Fruit fly (Drosophila melanogaster) whole organism, embryonic: ENCODE measurements around the gene TTLL6B.

Experiments used
- Abd-B ChIP-seq: fragments of 200-800 bp; sonication (Bioruptor generic); optimal IDR thresholded peaks from 2 replicates; lab custom pipeline; 2018; ENCODE audit warnings: missing biosample characterization, mild to moderate bottlenecking, missing genetic modification characterization, moderate library complexity
- CG12071 ChIP-seq: fragments of 200-800 bp; sonication (Bioruptor generic); optimal IDR thresholded peaks from 3 replicates; lab custom pipeline; 2018; ENCODE audit warnings: missing biosample characterization, mild to moderate bottlenecking, missing genetic modification characterization
- CG12219 ChIP-seq: fragments of 200-800 bp; sonication (Bioruptor generic); optimal IDR thresholded peaks from 3 replicates; lab custom pipeline; 2018; ENCODE audit warnings: missing biosample characterization, mild to moderate bottlenecking, missing genetic modification characterization
- CG12942 ChIP-seq: fragments of 200-800 bp; sonication (Bioruptor generic); optimal IDR thresholded peaks from 3 replicates; lab custom pipeline; 2016; ENCODE audit warnings: missing biosample characterization, missing genetic modification characterization
- CG13296 ChIP-seq: fragments of 200-800 bp; sonication (Bioruptor generic); optimal IDR thresholded peaks from 3 replicates; lab custom pipeline; 2018; ENCODE audit warnings: missing biosample characterization, mild to moderate bottlenecking, missing genetic modification characterization
- CG14441 ChIP-seq: fragments of 200-800 bp; sonication (Bioruptor generic); IDR thresholded peaks from 2 replicates; pipeline ENCODE4 v1.3.6; 2022; ENCODE audit warnings: missing biosample characterization, missing genetic modification characterization
- CG15073 ChIP-seq: fragments of 200-800 bp; sonication (Bioruptor generic); optimal IDR thresholded peaks from 2 replicates; lab custom pipeline; 2016; ENCODE audit warnings: missing biosample characterization, missing genetic modification characterization
- CG1529 ChIP-seq: fragments of 200-800 bp; sonication (Bioruptor generic); optimal IDR thresholded peaks from 3 replicates; lab custom pipeline; 2018; ENCODE audit warnings: missing biosample characterization, missing genetic modification characterization
- CG18011 ChIP-seq: fragments of 200-800 bp; sonication (Bioruptor generic); optimal IDR thresholded peaks from 2 replicates; lab custom pipeline; 2017; ENCODE audit warnings: missing biosample characterization, missing genetic modification characterization, mild to moderate bottlenecking, moderate library complexity, missing genotype
- CG2875 ChIP-seq: fragments of 200-800 bp; sonication (Bioruptor generic); optimal IDR thresholded peaks from 2 replicates; lab custom pipeline; 2017; ENCODE audit warnings: missing biosample characterization, mild to moderate bottlenecking, missing genetic modification characterization, missing genetic modification reagents
- CG32772 ChIP-seq: fragments of 200-800 bp; sonication (Bioruptor generic); IDR thresholded peaks from 2 replicates; pipeline ENCODE4 v1.3.6; 2022; ENCODE audit warnings: missing biosample characterization, missing genetic modification characterization
- CG3995 ChIP-seq: fragments of 200-800 bp; sonication (Bioruptor generic); optimal IDR thresholded peaks from 3 replicates; lab custom pipeline; 2016; ENCODE audit warnings: missing biosample characterization, missing genetic modification characterization
- CG7556 ChIP-seq: fragments of 200-800 bp; sonication (Bioruptor generic); optimal IDR thresholded peaks from 2 replicates; lab custom pipeline; 2017; ENCODE audit warnings: missing biosample characterization, mild to moderate bottlenecking, missing genetic modification characterization
- CG8089 ChIP-seq: fragments of 200-800 bp; sonication (Bioruptor generic); optimal IDR thresholded peaks from 3 replicates; lab custom pipeline; 2016; ENCODE audit warnings: missing biosample characterization, missing genetic modification characterization
- CG9727 ChIP-seq: fragments of 200-800 bp; sonication (Bioruptor generic); optimal IDR thresholded peaks from 3 replicates; lab custom pipeline; 2017; ENCODE audit warnings: missing biosample characterization, mild to moderate bottlenecking, missing genetic modification characterization
- Ets97D ChIP-seq: fragments of 200-800 bp; sonication (Bioruptor generic); optimal IDR thresholded peaks from 3 replicates; lab custom pipeline; 2016; ENCODE audit warnings: missing biosample characterization, missing genetic modification characterization
- Gug ChIP-seq: fragments of 200-800 bp; sonication (Bioruptor generic); IDR thresholded peaks from 4 replicates; pipeline ENCODE4 v1.3.6; 2022; ENCODE audit warnings: missing biosample characterization, missing genetic modification characterization
- HmgZ ChIP-seq: fragments of 200-800 bp; sonication (Bioruptor generic); optimal IDR thresholded peaks from 2 replicates; lab custom pipeline; 2018; ENCODE audit warnings: missing biosample characterization, mild to moderate bottlenecking, missing genetic modification characterization
- Hmx ChIP-seq: fragments of 200-800 bp; sonication (Bioruptor generic); optimal IDR thresholded peaks from 2 replicates; lab custom pipeline; 2016; ENCODE audit warnings: missing biosample characterization, missing genetic modification characterization
- MBD-R2 ChIP-seq: fragments of 200-800 bp; sonication (Bioruptor generic); IDR thresholded peaks from 2 replicates; pipeline ENCODE4 v1.3.6; 2022; ENCODE audit warnings: missing biosample characterization, missing genetic modification characterization
- Med ChIP-seq: fragments of 200-800 bp; sonication (Bioruptor generic); peaks from one replicate; lab custom pipeline; 2016; ENCODE audit warnings: missing biosample characterization, missing genetic modification characterization, mild to moderate bottlenecking, inconsistent platforms, moderate library complexity
- NFAT ChIP-seq: fragments of 200-800 bp; sonication (Bioruptor generic); IDR thresholded peaks from 2 replicates; pipeline ENCODE4 v1.3.6; 2022; ENCODE audit warnings: missing biosample characterization, missing genetic modification characterization
- ase ChIP-seq: fragments of 200-800 bp; sonication (Bioruptor generic); IDR thresholded peaks from 3 replicates; pipeline ENCODE4 v1.3.6; 2022; ENCODE audit warnings: missing biosample characterization, missing genetic modification characterization
- cato ChIP-seq: fragments of 200-800 bp; sonication (Bioruptor generic); optimal IDR thresholded peaks from 2 replicates; lab custom pipeline; 2016; ENCODE audit warnings: missing biosample characterization, missing genetic modification characterization, borderline replicate concordance
- crc ChIP-seq: fragments of 200-800 bp; sonication (Bioruptor generic); optimal IDR thresholded peaks from 2 replicates; lab custom pipeline; 2016; ENCODE audit warnings: missing biosample characterization, missing genetic modification characterization
- emc ChIP-seq: fragments of 200-800 bp; sonication (Bioruptor generic); optimal IDR thresholded peaks from 2 replicates; lab custom pipeline; 2016; ENCODE audit warnings: missing biosample characterization, missing genetic modification characterization
- ewg ChIP-seq: fragments of 200-800 bp; sonication (Bioruptor generic); optimal IDR thresholded peaks from 3 replicates; lab custom pipeline; 2017; ENCODE audit warnings: mild to moderate bottlenecking, missing biosample characterization, missing genetic modification reagents, missing genetic modification characterization
- gce ChIP-seq: fragments of 200-800 bp; sonication (Bioruptor generic); IDR thresholded peaks from 3 replicates; pipeline ENCODE4 v1.3.6; 2022; ENCODE audit warnings: missing biosample characterization, missing genetic modification characterization
- grau ChIP-seq: fragments of 200-800 bp; optimal IDR thresholded peaks from 3 replicates; lab custom pipeline; 2019; ENCODE audit warnings: missing biosample characterization, mild to moderate bottlenecking, missing genetic modification characterization, moderate library complexity
- ind ChIP-seq: fragments of 200-800 bp; sonication (Bioruptor generic); optimal IDR thresholded peaks from 3 replicates; lab custom pipeline; 2016; ENCODE audit warnings: missing biosample characterization, missing genetic modification characterization
- kni ChIP-seq: fragments of 200-800 bp; sonication (Bioruptor generic); optimal IDR thresholded peaks from 3 replicates; lab custom pipeline; 2017; ENCODE audit warnings: mild to moderate bottlenecking, missing biosample characterization, missing genetic modification reagents, missing genetic modification characterization
- mirr ChIP-seq: fragments of 200-800 bp; sonication (Bioruptor generic); optimal IDR thresholded peaks from 3 replicates; lab custom pipeline; 2018; ENCODE audit warnings: missing biosample characterization, mild to moderate bottlenecking, missing genetic modification characterization
- nmo ChIP-seq: fragments of 200-800 bp; sonication (Bioruptor generic); optimal IDR thresholded peaks from 2 replicates; lab custom pipeline; 2018; ENCODE audit warnings: missing biosample characterization, mild to moderate bottlenecking, missing genetic modification characterization, moderate library complexity
- onecut ChIP-seq: fragments of 200-800 bp; sonication (Bioruptor generic); IDR thresholded peaks from 2 replicates; pipeline ENCODE4 v1.3.6; 2022; ENCODE audit warnings: missing biosample characterization, missing genetic modification characterization
- pita ChIP-seq: fragments of 200-800 bp; sonication (Bioruptor generic); optimal IDR thresholded peaks from 2 replicates; lab custom pipeline; 2017; ENCODE audit warnings: missing biosample characterization, mild to moderate bottlenecking, missing genetic modification characterization
- row ChIP-seq: fragments of 200-800 bp; sonication (Bioruptor generic); IDR thresholded peaks from 3 replicates; pipeline ENCODE4 v1.3.6; 2022; ENCODE audit warnings: missing biosample characterization, missing genetic modification characterization
- run ChIP-seq: fragments of 200-800 bp; sonication (Bioruptor generic); optimal IDR thresholded peaks from 3 replicates; lab custom pipeline; 2018; ENCODE audit warnings: missing biosample characterization, mild to moderate bottlenecking, missing genetic modification characterization
- schlank ChIP-seq: fragments of 200-800 bp; sonication (Bioruptor generic); optimal IDR thresholded peaks from 2 replicates; lab custom pipeline; 2018; ENCODE audit warnings: missing biosample characterization, mild to moderate bottlenecking, missing genetic modification characterization
- sd ChIP-seq: fragments of 200-800 bp; sonication (Bioruptor generic); optimal IDR thresholded peaks from 3 replicates; lab custom pipeline; 2018; ENCODE audit warnings: missing biosample characterization, mild to moderate bottlenecking, missing genetic modification characterization, moderate library complexity
- stc ChIP-seq: fragments of 200-800 bp; sonication (Bioruptor generic); IDR thresholded peaks from 2 replicates; pipeline ENCODE4 v1.3.6; 2022; ENCODE audit warnings: missing biosample characterization, missing genetic modification characterization
- wek ChIP-seq: fragments of 200-800 bp; sonication (Bioruptor generic); optimal IDR thresholded peaks from 3 replicates; lab custom pipeline; 2018; ENCODE audit warnings: missing biosample characterization, mild to moderate bottlenecking, missing genetic modification characterization, moderate library complexity
- zen ChIP-seq: fragments of 200-800 bp; sonication (Bioruptor generic); optimal IDR thresholded peaks from 3 replicates; lab custom pipeline; 2018; ENCODE audit warnings: missing biosample characterization, mild to moderate bottlenecking, missing genetic modification characterization, moderate library complexity

The TTLL6B gene

dm6 chr3R:27238438-27239301 is 12.1 kb downstream of the TTLL6B start, which contains the start of the genes CG31064 and PolA2 (continued):
- TF ChIP-seq nmo (GFP tag; lab: Kevin White, UChicago): peak; percentile 25
- TF ChIP-seq HmgZ: peak; percentile 71
- no peak for TF ChIP-seq Abd-B (GFP tag; lab: Kevin White, UChicago)
- TF ChIP-seq gce (GFP tag; lab: Robert Waterston, UW): no peak

DNA sequence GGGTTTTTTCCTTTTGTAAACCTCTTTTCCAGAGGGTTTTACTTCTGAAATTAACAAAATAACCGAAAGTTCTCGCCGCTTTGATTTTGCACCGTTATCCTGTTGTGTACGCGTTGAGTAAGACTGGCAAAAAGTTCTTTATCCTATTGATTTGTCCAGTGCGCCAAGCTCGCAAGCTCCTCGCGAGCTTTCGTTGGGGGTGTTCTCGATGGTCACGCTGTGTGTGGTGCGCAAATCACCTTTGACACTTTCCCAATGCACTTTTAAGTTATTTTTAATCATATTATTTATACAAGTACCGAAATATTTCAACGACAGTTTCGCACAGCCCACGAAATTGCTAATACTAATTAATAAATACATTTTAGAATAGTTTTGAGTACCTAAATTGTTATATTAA is 12.8 kb downstream of the TTLL6B start:
- TF ChIP-seq CG13296 (GFP tag; lab: Kevin White, UChicago): no peak
- TF ChIP-seq ewg: peak; percentile 7
- no peak for TF ChIP-seq CG2875 (GFP tag; lab: Kevin White, UChicago)
- peak; percentile 82 for TF ChIP-seq wek (GFP tag; lab: Kevin White, UChicago)
- no peak for TF ChIP-seq ind (GFP tag; lab: Kevin White, UChicago)
- no peak for TF ChIP-seq cato (GFP tag; lab: Kevin White, UChicago)
- TF ChIP-seq CG18011 (GFP tag; lab: Kevin White, UChicago): no peak
- peak; percentile 73 for TF ChIP-seq CG3995 (GFP tag; lab: Kevin White, UChicago)
- TF ChIP-seq CG1529: no peak
- no peak for TF ChIP-seq CG15073 (GFP tag; lab: Kevin White, UChicago)
- TF ChIP-seq CG12942 (GFP tag; lab: Kevin White, UChicago): no peak
- no peak for TF ChIP-seq mirr
- TF ChIP-seq onecut (GFP tag; lab: Robert Waterston, UW): peak; percentile 96
- TF ChIP-seq CG12071 (GFP tag; lab: Kevin White, UChicago): no peak
- TF ChIP-seq MBD-R2 (GFP tag; lab: Robert Waterston, UW): peak; percentile 52; the same call in 1 of the 2 replicates
- TF ChIP-seq NFAT: no peak
- no peak for TF ChIP-seq Med
- no peak for TF ChIP-seq Ets97D (GFP tag; lab: Kevin White, UChicago)
- peak; percentile 22; the same call in 1 of the 3 replicates for TF ChIP-seq row (GFP tag; lab: Robert Waterston, UW)

DNA sequence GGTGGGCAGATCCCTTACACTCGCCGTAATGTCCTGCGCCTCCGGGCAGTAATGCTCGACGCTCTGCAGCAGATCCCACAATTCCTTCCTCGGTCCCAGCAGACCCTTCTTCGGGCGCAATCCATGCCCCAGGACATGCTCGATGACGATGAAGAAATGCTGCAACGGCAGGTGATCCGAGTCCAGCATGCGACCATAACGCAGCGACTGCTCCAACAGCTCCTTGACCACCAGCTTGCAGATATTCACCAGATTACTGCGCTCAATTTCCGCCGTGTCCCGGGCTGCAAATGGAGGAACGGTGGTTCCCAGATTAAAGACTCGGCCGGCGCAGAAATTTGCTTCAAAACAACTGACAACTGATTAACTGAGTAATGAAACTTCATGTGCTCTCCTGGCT is 17.4 kb downstream of the TTLL6B start, which contains the start of gene CG31068:
TSS of gene CG31068 (plus strand) at position 301 of the 400 bp plus-strand sequence.
- TF ChIP-seq run (tag; lab: Kevin White, UChicago) (no peak), pita (GFP tag; lab: Kevin White, UChicago) (no peak), ase (GFP tag; lab: Robert Waterston, UW) (no peak), sd (no peak), kni (GFP tag; lab: Kevin White, UChicago) (no peak), CG7556 (GFP tag; lab: Kevin White, UChicago) (no peak), CG9727 (GFP tag; lab: Kevin White, UChicago) (no peak), Gug (GFP tag; lab: Robert Waterston, UW) (no peak), emc (GFP tag; lab: Kevin White, UChicago) (no peak), CG8089 (GFP tag; lab: Kevin White, UChicago) (no peak), Hmx (no peak), CG14441 (GFP tag; lab: Robert Waterston, UW) (no peak), schlank (tag; lab: Kevin White, UChicago) (no peak), CG32772 (GFP tag; lab: Robert Waterston, UW) (no peak), crc (GFP tag; lab: Kevin White, UChicago) (no peak), stc (GFP tag; lab: Robert Waterston, UW) (no peak), grau (tag; lab: Kevin White, UChicago) (no peak), CG12219 (GFP tag; lab: Kevin White, UChicago) (no peak), zen (no peak)
